Fruit fly (Drosophila melanogaster): ENCODE data around the gene CG13698.

Gene CG13698

DNA sequence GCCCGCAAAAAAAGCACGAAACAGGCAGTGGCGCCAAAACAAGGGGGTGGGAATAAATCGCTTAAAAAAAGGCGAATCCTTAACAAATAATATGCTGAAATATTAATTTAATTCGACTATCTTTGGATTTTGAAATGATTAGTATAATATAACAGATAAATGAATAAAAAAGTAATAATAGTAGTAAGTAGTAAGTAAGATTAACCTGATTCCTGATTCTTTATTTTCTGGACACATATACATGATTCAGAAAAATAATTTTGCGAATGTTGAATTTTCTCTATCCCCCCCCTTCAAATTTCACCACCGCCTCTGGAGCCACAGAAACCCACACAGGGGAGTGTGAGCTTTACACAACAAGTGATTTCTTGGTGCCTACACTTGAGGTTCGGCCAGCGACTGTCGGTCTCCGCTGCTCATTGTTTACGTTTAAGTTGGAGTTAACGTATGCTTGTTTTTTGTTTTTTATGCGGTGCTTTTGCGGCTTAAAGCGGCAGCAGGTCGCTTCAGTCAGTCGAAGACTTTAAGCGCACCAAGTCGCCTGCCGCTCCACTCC lies 42.5 kb upstream of the CG13698 start, which contains the start of gene CG7330 (continued):
- no peak for TF ChIP-seq z (GFP tag; IDR thresholded peaks at IDR 0.05)
- TF ChIP-seq NFAT (GFP tag; IDR thresholded peaks at IDR 0.05), result 0 out of 2 replicates have a peak, but pooled peaks have one; percentile 27
- no peak for TF ChIP-seq Opbp (GFP tag; IDR thresholded peaks at IDR 0.05; ENCODE audit: partially characterized antibody)
- TF ChIP-seq en (GFP tag; optimal IDR thresholded peaks at IDR 0.05), result no peak
- TF ChIP-seq crol (GFP tag; IDR thresholded peaks at IDR 0.05), result no peak
- peak; percentile 94 for TF ChIP-seq CG11695 (GFP tag; IDR thresholded peaks at IDR 0.05)
- peak; percentile 3 for TF ChIP-seq Sry-δ (GFP tag; optimal IDR thresholded peaks at IDR 0.05)
- peak; percentile 42 for TF ChIP-seq fu2 (GFP tag; optimal IDR thresholded peaks at IDR 0.05)
- no peak for TF ChIP-seq disco-r (GFP tag; optimal IDR thresholded peaks at IDR 0.05)
- TF ChIP-seq Dad (GFP tag; optimal IDR thresholded peaks at IDR 0.05), result peak; percentile 46
- TF ChIP-seq CG11247 (GFP tag; IDR thresholded peaks at IDR 0.05), result peak; percentile 77
- TF ChIP-seq btn (GFP tag; optimal IDR thresholded peaks at IDR 0.05), result no peak
- peak; percentile 78 for TF ChIP-seq Rfx (GFP tag; IDR thresholded peaks at IDR 0.05)
- no peak for TF ChIP-seq fru (optimal IDR thresholded peaks at IDR 0.05)
- TF ChIP-seq hkb (optimal IDR thresholded peaks at IDR 0.05), result no peak
- no peak; the same call in none of the 2 replicates for TF ChIP-seq hkb (GFP tag; IDR thresholded peaks at IDR 0.05)
- peak; percentile 92 for TF ChIP-seq unpg (GFP tag; optimal IDR thresholded peaks at IDR 0.05)
- TF ChIP-seq CG11696 (GFP tag; IDR thresholded peaks at IDR 0.05), result peak; percentile 51
- TF ChIP-seq CG12659 (GFP tag; optimal IDR thresholded peaks at IDR 0.05), result peak; percentile 97
- peak; percentile 79 for TF ChIP-seq CG12071 (GFP tag; optimal IDR thresholded peaks at IDR 0.05)
- TF ChIP-seq gt (GFP tag; IDR thresholded peaks at IDR 0.05), result peak; percentile 42; the same call in 1 of the 2 replicates

- TF ChIP-seq mirr (GFP tag; optimal IDR thresholded peaks at IDR 0.05) (no peak), CG15514 (GFP tag; optimal IDR thresholded peaks at IDR 0.05) (peak; percentile 93), Ets65A (GFP tag) (peak; percentile 49), Med (GFP tag) (peak; percentile 22)
These were observed 41.6 kb upstream of the CG13698 start for dm6 chr3L:18147596-18147995.

DNA sequence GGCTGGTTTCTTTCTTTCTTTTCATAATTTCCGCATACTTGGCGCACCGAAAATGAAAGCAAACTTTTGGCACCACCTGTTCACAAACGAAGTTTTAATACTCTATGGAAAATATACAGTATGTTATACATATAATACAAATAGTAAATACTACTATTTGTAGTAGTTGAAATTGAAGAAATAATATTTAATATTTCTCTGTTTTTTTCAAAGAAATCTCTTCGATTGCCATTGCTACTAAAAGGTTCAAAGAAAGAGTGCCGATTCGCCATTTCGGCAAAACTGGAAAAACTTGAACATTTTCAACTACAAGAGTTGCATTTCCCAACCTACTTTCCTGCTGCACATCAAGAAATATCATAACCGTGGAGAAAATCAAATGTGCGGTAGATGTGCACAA lies 40.9 kb upstream of the CG13698 start:
- TF ChIP-seq Drgx (GFP tag; IDR thresholded peaks at IDR 0.05) (peak; percentile 53), CG12391 (tag; optimal IDR thresholded peaks at IDR 0.05) (no peak)

dm6 chr3L:18144620-18145019 lies 38.7 kb upstream of the CG13698 start:
- TF ChIP-seq Blimp-1 (GFP tag; optimal IDR thresholded peaks at IDR 0.05) (peak; percentile 51), unpg (GFP tag; optimal IDR thresholded peaks at IDR 0.05) (peak; percentile 11), cwo (GFP tag; optimal IDR thresholded peaks at IDR 0.05) (peak; percentile 15), corto (GFP tag; optimal IDR thresholded peaks at IDR 0.05) (no peak), CG4424 (GFP tag; optimal IDR thresholded peaks at IDR 0.05) (no peak), Dbx (GFP tag; IDR thresholded peaks at IDR 0.05) (no peak), CG13296 (GFP tag; optimal IDR thresholded peaks at IDR 0.05) (peak; percentile 28), CG43689 (GFP tag; IDR thresholded peaks at IDR 0.05) (no peak), CG34422 (GFP tag; IDR thresholded peaks at IDR 0.05) (no peak), CG13894 (tag; optimal IDR thresholded peaks at IDR 0.05) (peak; percentile 3), bigmax (GFP tag; optimal IDR thresholded peaks at IDR 0.05) (no peak), CG42726 (GFP tag; IDR thresholded peaks at IDR 0.05; ENCODE audit: partially characterized antibody) (no peak), Fer1 (GFP tag; optimal IDR thresholded peaks at IDR 0.05) (peak; percentile 45), HHEX (GFP tag; optimal IDR thresholded peaks at IDR 0.05) (peak; percentile 18), Hmr (GFP tag; optimal IDR thresholded peaks at IDR 0.05) (peak; percentile 63), sens (GFP tag) (peak; percentile 54), Vsx1 (GFP tag; optimal IDR thresholded peaks at IDR 0.05) (peak; percentile 24), CG9215 (GFP tag; IDR thresholded peaks at IDR 0.05) (no peak), sob (GFP tag; IDR thresholded peaks at IDR 0.05) (peak; percentile 15; the same call in 1 of the 2 replicates), Antp (GFP tag; optimal IDR thresholded peaks at IDR 0.05) (no peak), Dip2 (GFP tag; IDR thresholded peaks at IDR 0.05) (no peak), chinmo (GFP tag; IDR thresholded peaks at IDR 0.05; ENCODE audit: partially characterized antibody) (peak; percentile 77; the same call in 1 of the 4 replicates)
